Worm (Caenorhabditis elegans): ENCODE results near the gene mig-10.

- TF ChIP-seq lin-13 (tag; optimal IDR thresholded peaks at IDR 0.05) (no peak), unc-62 (GFP tag; optimal IDR thresholded peaks at IDR 0.05) (no peak), nhr-237 (tag; optimal IDR thresholded peaks at IDR 0.05) (no peak), ztf-11 (tag; optimal IDR thresholded peaks at IDR 0.05) (no peak), unc-39 (tag; optimal IDR thresholded peaks at IDR 0.05) (no peak), nhr-28 (tag; optimal IDR thresholded peaks at IDR 0.05) (no peak), nhr-76 (tag; optimal IDR thresholded peaks at IDR 0.05) (no peak), elt-3 (tag; optimal IDR thresholded peaks at IDR 0.05) (no peak), mab-5 (tag; optimal IDR thresholded peaks at IDR 0.05) (no peak), ceh-39 (tag; optimal IDR thresholded peaks at IDR 0.05) (no peak)
Measured at ce11 chrIII:8280352-8280751, 1.5 kb downstream of the mig-10 start.
